Fruit fly (Drosophila melanogaster): ENCODE data around the gene Poxm.
A peak's percentile ranks its signal among the peaks of the same experiment; 100 is the strongest.

Gene Poxm

DNA sequence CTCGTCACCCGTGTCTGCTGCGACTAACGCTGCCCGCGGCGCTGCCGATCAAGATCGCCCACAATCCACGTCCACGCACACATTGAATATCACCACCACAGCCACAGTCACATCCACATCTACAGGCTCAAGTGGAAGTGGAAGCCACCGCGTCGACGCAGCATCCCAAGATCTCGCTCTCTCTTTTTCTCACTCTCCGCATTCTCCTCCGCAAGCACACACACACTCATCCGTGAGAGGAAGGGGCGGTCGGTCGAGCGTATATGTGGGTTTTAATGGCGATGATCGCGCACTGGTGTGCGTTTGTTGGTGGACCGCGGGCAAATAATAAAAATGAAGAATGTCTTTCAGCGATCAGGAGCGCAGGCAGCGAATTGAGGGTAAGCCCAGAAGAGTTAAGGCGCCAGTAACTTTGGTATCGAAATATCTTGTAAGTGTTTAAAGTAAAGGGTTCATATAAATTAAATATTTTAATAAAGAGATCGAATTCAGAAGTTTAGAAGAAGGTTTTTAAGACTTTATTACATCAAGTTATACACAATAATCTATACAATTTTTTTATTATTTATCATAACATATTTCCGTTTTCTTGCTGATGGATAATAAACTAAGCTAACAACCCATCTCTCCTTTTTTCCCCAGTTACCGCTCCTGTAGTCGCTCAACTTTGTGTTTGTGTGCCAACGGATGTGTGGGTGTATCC is at the start of gene Poxm (continued):
- TF ChIP-seq C15 (GFP tag; IDR thresholded peaks at IDR 0.05) (no peak), CG31365 (tag; optimal IDR thresholded peaks at IDR 0.05) (no peak), CG10543 (GFP tag; optimal IDR thresholded peaks at IDR 0.05) (peak; percentile 85), Atf6 (GFP tag; IDR thresholded peaks at IDR 0.05) (peak; percentile 79), eve (GFP tag; optimal IDR thresholded peaks at IDR 0.05) (no peak), ttk (GFP tag; IDR thresholded peaks at IDR 0.05) (peak; percentile 80), CG15011 (GFP tag; optimal IDR thresholded peaks at IDR 0.05) (peak; percentile 84), D (optimal IDR thresholded peaks at IDR 0.05) (no peak), D (GFP tag; optimal IDR thresholded peaks at IDR 0.05) (peak; percentile 96), br (optimal IDR thresholded peaks at IDR 0.05) (no peak), CG14710 (tag; optimal IDR thresholded peaks at IDR 0.05) (peak; percentile 95), CG8944 (GFP tag; optimal IDR thresholded peaks at IDR 0.05) (peak; percentile 40), Aef1 (GFP tag; IDR thresholded peaks at IDR 0.05) (peak; percentile 90; the same call in 2 of the 3 replicates), hbn (GFP tag; IDR thresholded peaks at IDR 0.05; ENCODE audit: partially characterized antibody) (no peak), kay (GFP tag; optimal IDR thresholded peaks at IDR 0.05) (peak; percentile 74), sc (optimal IDR thresholded peaks at IDR 0.05) (no peak), sc (GFP tag; optimal IDR thresholded peaks at IDR 0.05) (peak; percentile 91), CG12744 (GFP tag; optimal IDR thresholded peaks at IDR 0.05) (no peak), Oaz (GFP tag; IDR thresholded peaks at IDR 0.05) (peak; percentile 78), CG1832 (GFP tag; optimal IDR thresholded peaks at IDR 0.05) (peak; percentile 34), CG6683 (GFP tag; optimal IDR thresholded peaks at IDR 0.05) (no peak), CG11085 (GFP tag; IDR thresholded peaks at IDR 0.05) (peak; percentile 57), Tbp (GFP tag; optimal IDR thresholded peaks at IDR 0.05) (no peak), CG8359 (GFP tag; optimal IDR thresholded peaks at IDR 0.05; ENCODE audit: borderline replicate concordance) (peak; percentile 84), stc (GFP tag; IDR thresholded peaks at IDR 0.05) (peak; percentile 81), CG9932 (GFP tag; IDR thresholded peaks at IDR 0.05) (peak; percentile 71), CG11560 (tag; IDR thresholded peaks at IDR 0.05) (peak; percentile 83), Doc3 (GFP tag; IDR thresholded peaks at IDR 0.05; ENCODE audit: partially characterized antibody) (no peak), fd3F (GFP tag; optimal IDR thresholded peaks at IDR 0.05) (peak; percentile 75), Jarid2 (GFP tag; optimal IDR thresholded peaks at IDR 0.05) (peak; percentile 56), twi (tag; optimal IDR thresholded peaks at IDR 0.05) (peak; percentile 90), CG4730 (GFP tag; IDR thresholded peaks at IDR 0.05) (peak; percentile 82), CG9817 (tag; optimal IDR thresholded peaks at IDR 0.05) (peak; percentile 87), jigr1 (GFP tag; IDR thresholded peaks at IDR 0.05) (peak; percentile 86; the same call in 2 of the 3 replicates), CG1792 (GFP tag; optimal IDR thresholded peaks at IDR 0.05) (peak; percentile 18), PHDP (tag; optimal IDR thresholded peaks at IDR 0.05) (peak; percentile 85), E2f2 (GFP tag; IDR thresholded peaks at IDR 0.05) (peak; percentile 53; the same call in 1 of the 2 replicates), onecut (GFP tag; IDR thresholded peaks at IDR 0.05) (peak; percentile 74), fd96Cb (tag; optimal IDR thresholded peaks at IDR 0.05) (peak; percentile 95), dmrt99B (tag; optimal IDR thresholded peaks at IDR 0.05) (peak; percentile 95), ftz-f1 (GFP tag; optimal IDR thresholded peaks at IDR 0.05) (no peak), CG15479 (GFP tag; optimal IDR thresholded peaks at IDR 0.05) (no peak), jing (GFP tag; optimal IDR thresholded peaks at IDR 0.05) (peak; percentile 58), rib (GFP tag; IDR thresholded peaks at IDR 0.05) (no peak), Hr3 (GFP tag; optimal IDR thresholded peaks at IDR 0.05) (peak; percentile 94), Kr (GFP tag; optimal IDR thresholded peaks at IDR 0.05) (peak; percentile 36), gem (tag; optimal IDR thresholded peaks at IDR 0.05) (peak; percentile 97), CG4404 (GFP tag; IDR thresholded peaks at IDR 0.05) (peak; percentile 96), psq (GFP tag; optimal IDR thresholded peaks at IDR 0.05) (peak; percentile 71), CG6689 (GFP tag; IDR thresholded peaks at IDR 0.05) (peak; percentile 94), Xbp1 (GFP tag; optimal IDR thresholded peaks at IDR 0.05) (peak; percentile 92)
